Worm (Caenorhabditis elegans): ENCODE results near the gene bus-5.

- TF ChIP-seq aly-2 (tag; optimal IDR thresholded peaks at IDR 0.05) (no peak), unc-130 (tag; optimal IDR thresholded peaks at IDR 0.05) (peak; percentile 44), ztf-11 (tag; optimal IDR thresholded peaks at IDR 0.05) (peak in 1 of 2 experiments; percentile 49), ces-1 (GFP tag; optimal IDR thresholded peaks at IDR 0.05) (no peak), nhr-47 (tag; optimal IDR thresholded peaks at IDR 0.05) (peak; percentile 86), vab-15 (tag; optimal IDR thresholded peaks at IDR 0.05) (peak; percentile 42), unc-62 (GFP tag; optimal IDR thresholded peaks at IDR 0.05) (no peak), nhr-28 (tag; optimal IDR thresholded peaks at IDR 0.05) (no peak), pqm-1 (tag; optimal IDR thresholded peaks at IDR 0.05) (no peak), zag-1 (tag; optimal IDR thresholded peaks at IDR 0.05) (no peak), mep-1 (tag; optimal IDR thresholded peaks at IDR 0.05) (peak; percentile 91)
These were observed 41.4 kb downstream of the bus-5 start for ce11 chrX:2071392-2072001.

Measured in whole organism, L1 larva.